Worm (Caenorhabditis elegans) whole organism, late embryonic: ENCODE measurements around the gene ccf-1.

ENCODE experiments used
- F13H6.1 ChIP-seq: sonication (generic microtip); optimal IDR thresholded peaks from 2 replicates; lab custom pipeline; 2016; ENCODE audit warnings: missing genetic modification characterization, missing compliant biosample characterization
- ceh-18 ChIP-seq: sonication (generic microtip); optimal IDR thresholded peaks from 2 replicates; lab custom pipeline; 2016; ENCODE audit warnings: missing genetic modification characterization, missing compliant biosample characterization
- ceh-22 ChIP-seq: sonication (generic microtip); optimal IDR thresholded peaks from 2 replicates; lab custom pipeline; 2017; ENCODE audit warnings: missing biosample characterization, missing genetic modification characterization
- ceh-6 ChIP-seq: fragments of 200-800 bp; sonication (Bioruptor generic); optimal IDR thresholded peaks from 2 replicates; lab custom pipeline; 2018; ENCODE audit warnings: mild to moderate bottlenecking, missing genetic modification characterization, missing compliant biosample characterization
- ets-4 ChIP-seq: sonication (generic microtip); optimal IDR thresholded peaks from 2 replicates; lab custom pipeline; 2016; ENCODE audit warnings: missing genetic modification characterization, missing compliant biosample characterization
- eyg-1 ChIP-seq: sonication (generic microtip); optimal IDR thresholded peaks from 2 replicates; lab custom pipeline; 2016; ENCODE audit warnings: missing genotype, missing genetic modification characterization, missing compliant biosample characterization
- fkh-6 ChIP-seq: sonication (generic microtip); optimal IDR thresholded peaks from 2 replicates; lab custom pipeline; 2016; ENCODE audit warnings: missing genetic modification characterization, missing compliant biosample characterization
- npax-4 ChIP-seq: sonication (generic microtip); optimal IDR thresholded peaks from 2 replicates; lab custom pipeline; 2016; ENCODE audit warnings: missing genetic modification characterization, missing compliant biosample characterization
- pha-4 ChIP-seq: fragments of 150-350 bp; optimal IDR thresholded peaks from 2 replicates; lab custom pipeline; 2018; ENCODE audit warnings: missing biosample characterization, missing genetic modification reagents, missing genetic modification characterization
- sox-2 ChIP-seq: fragments of 200-800 bp; sonication (Bioruptor generic); IDR thresholded peaks from 2 replicates; pipeline ENCODE4 v1.3.6; 2022; ENCODE audit warnings: missing genetic modification reagents, missing genetic modification characterization, missing compliant biosample characterization
- unc-42 ChIP-seq: sonication (generic microtip); optimal IDR thresholded peaks from 2 replicates; lab custom pipeline; 2016; ENCODE audit warnings: missing genotype, missing genetic modification characterization, missing compliant biosample characterization

DNA sequence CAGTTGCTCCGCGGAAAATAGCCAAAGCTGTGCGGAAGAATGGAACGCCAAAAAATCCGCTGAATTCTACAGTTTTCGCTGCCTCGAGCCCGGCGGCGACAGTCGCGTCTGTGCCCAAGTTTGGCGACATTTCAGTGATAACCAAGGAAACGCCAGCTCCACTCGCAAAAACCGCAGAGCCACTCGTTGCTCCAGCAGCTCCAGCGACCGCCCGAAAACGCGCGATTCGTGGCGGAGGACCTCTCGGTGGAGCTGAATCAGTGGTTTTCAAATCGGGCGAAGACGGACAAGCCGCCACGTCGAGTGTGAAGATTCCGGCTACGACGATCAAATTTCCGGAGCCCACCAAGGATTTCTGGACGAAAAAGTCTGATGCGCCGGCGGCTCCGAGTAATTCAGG lies 3.8 kb downstream of the ccf-1 start:
- no peak for TF ChIP-seq ceh-22 (tag; lab: Kevin White, UChicago)
- TF ChIP-seq pha-4 = no peak
- no peak for TF ChIP-seq npax-4 (tag; lab: Kevin White, UChicago)
- no peak for TF ChIP-seq unc-42
- no peak for TF ChIP-seq ceh-18
- TF ChIP-seq ets-4 (tag; lab: Kevin White, UChicago) = no peak
- no peak for TF ChIP-seq sox-2 (GFP tag; lab: Robert Waterston, UW)
- no peak for TF ChIP-seq fkh-6
- TF ChIP-seq ceh-6 (GFP tag; lab: Kevin White, UChicago) = no peak
- TF ChIP-seq eyg-1 (tag; lab: Kevin White, UChicago) = no peak
- TF ChIP-seq F13H6.1 (tag; lab: Kevin White, UChicago) = no peak
